Worm (Caenorhabditis elegans): Measurements from ENCODE around the gene Y38F1A.8.

DNA sequence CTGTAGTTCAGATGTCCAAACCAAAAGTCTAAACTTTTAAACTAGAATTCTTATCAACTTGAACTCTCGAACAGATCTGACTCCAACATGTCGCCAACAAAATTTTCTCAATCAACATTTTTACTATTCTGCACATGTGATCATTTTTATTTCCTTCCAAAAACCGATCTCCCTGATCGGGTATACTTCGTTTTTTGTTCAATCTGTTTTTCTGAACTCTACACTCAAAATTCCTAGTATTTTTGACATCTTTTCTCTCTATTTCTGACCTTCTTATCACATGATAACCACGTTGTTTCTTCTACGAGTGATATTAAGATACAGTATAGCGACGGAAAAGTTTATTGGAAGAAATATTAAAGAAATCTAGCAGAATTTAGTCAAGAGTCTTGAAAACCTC is 5.6 kb upstream of the Y38F1A.8 start:
- no peak for TF ChIP-seq egrh-3 (GFP tag; IDR thresholded peaks at IDR 0.05)
- no peak for TF ChIP-seq lir-1 (GFP tag; conservative IDR thresholded peaks at IDR 0.05)
- TF ChIP-seq sdz-38 (tag; optimal IDR thresholded peaks at IDR 0.05) = no peak
- no peak for TF ChIP-seq ccch-3 (GFP tag; optimal IDR thresholded peaks at IDR 0.05)
- no peak for TF ChIP-seq lin-54 (GFP tag; optimal IDR thresholded peaks at IDR 0.05)
- TF ChIP-seq F10E7.11 (tag; optimal IDR thresholded peaks at IDR 0.05) = no peak
- no peak for TF ChIP-seq snpc-4 (GFP tag; optimal IDR thresholded peaks at IDR 0.05)
- TF ChIP-seq snpc-4 (tag; optimal IDR thresholded peaks at IDR 0.05) = no peak
- TF ChIP-seq tbx-9 (tag; optimal IDR thresholded peaks at IDR 0.05; ENCODE audit: borderline replicate concordance) = no peak
- TF ChIP-seq bed-1 (GFP tag; IDR thresholded peaks at IDR 0.05) = no peak
- no peak for TF ChIP-seq madf-3 (GFP tag; IDR thresholded peaks at IDR 0.05)
- TF ChIP-seq ztf-22 (GFP tag; optimal IDR thresholded peaks at IDR 0.05) = peak; percentile 37
- no peak for TF ChIP-seq nfya-1 (tag; optimal IDR thresholded peaks at IDR 0.05; ENCODE audit: borderline replicate concordance, insufficient read depth)

Measured in whole organism, young adult.